Worm (Caenorhabditis elegans) whole organism, L1 larva: ENCODE data around the gene Y82E9BR.8.
"Not testable (repeated sequence)": the region's sequence is repeated elsewhere in the genome, so short reads cannot be mapped to it uniquely, and the experiment has no call there.

Experiments used
- C04F5.9 ChIP-seq: sonication (generic microtip); optimal IDR thresholded peaks from 2 replicates; lab custom pipeline; 2016; ENCODE audit warnings: missing genetic modification characterization, missing compliant biosample characterization
- F16B12.6 ChIP-seq: fragments of 150-350 bp; optimal IDR thresholded peaks from 2 replicates; lab custom pipeline; 2014; ENCODE audit warnings: missing biosample characterization, missing genetic modification characterization
- aha-1 ChIP-seq: fragments of 150-350 bp; optimal IDR thresholded peaks from 2 replicates; lab custom pipeline; 2014; ENCODE audit warnings: missing biosample characterization, missing genetic modification characterization
- alr-1 ChIP-seq: fragments of 200-800 bp; sonication (Bioruptor generic); optimal IDR thresholded peaks from 2 replicates; lab custom pipeline; 2018; ENCODE audit warnings: borderline replicate concordance, mild to moderate bottlenecking, missing genetic modification characterization, missing compliant biosample characterization
- dpl-1 ChIP-seq, 3 experiments: fragments of 150-350 bp in 2 of 3; sonication (generic microtip) in 1 of 3; optimal IDR thresholded peaks; 2 replicates each; lab custom pipeline; 2014 to 2017; ENCODE audit warnings: missing biosample characterization in 3 of 3, missing genetic modification characterization in 3 of 3, missing genetic modification reagents in 3 of 3
- efl-1 ChIP-seq, 4 experiments: fragments of 150-350 bp; optimal IDR thresholded peaks in 3 of 4; peaks in 1 of 4; 1 replicate in 1 of 4; 2 replicates in 3 of 4; lab custom pipeline; 2014; ENCODE audit warnings: missing biosample characterization in 2 of 4, missing genetic modification characterization in 2 of 4, missing genetic modification reagents in 2 of 4
- elt-2 ChIP-seq: sonication (generic microtip); optimal IDR thresholded peaks from 2 replicates; lab custom pipeline; 2016; ENCODE audit warnings: missing genetic modification characterization, mild to moderate bottlenecking, inconsistent platforms, missing compliant biosample characterization, missing genetic modification reagents
- fos-1 ChIP-seq: fragments of 150-350 bp; optimal IDR thresholded peaks from 2 replicates; lab custom pipeline; 2014; ENCODE audit warnings: missing biosample characterization, missing genetic modification characterization
- hlh-4 ChIP-seq: sonication (generic microtip); optimal IDR thresholded peaks from 2 replicates; lab custom pipeline; 2016; ENCODE audit warnings: mild to moderate bottlenecking, missing genetic modification characterization, missing compliant biosample characterization
- hpl-2 ChIP-seq: fragments of 150-350 bp; optimal IDR thresholded peaks from 2 replicates; lab custom pipeline; 2014; ENCODE audit warnings: missing biosample characterization, missing genetic modification reagents, missing genetic modification characterization
- jun-1 ChIP-seq: fragments of 150-350 bp; optimal IDR thresholded peaks from 2 replicates; lab custom pipeline; 2014; ENCODE audit warnings: missing biosample characterization, missing genetic modification reagents, missing genetic modification characterization
- lin-35 ChIP-seq, 2 experiments: fragments of 150-350 bp; optimal IDR thresholded peaks; 2 replicates each; lab custom pipeline; 2014; ENCODE audit warnings: missing biosample characterization in 2 of 2, missing genetic modification characterization in 2 of 2, missing genetic modification reagents in 2 of 2
- mab-9 ChIP-seq: fragments of 200-800 bp; sonication (Bioruptor generic); IDR thresholded peaks from 2 replicates; pipeline ENCODE4 v1.3.6; 2022; ENCODE audit warnings: missing genetic modification reagents, missing genetic modification characterization, missing compliant biosample characterization
- mdl-1 ChIP-seq, 2 experiments: fragments of 150-350 bp; optimal IDR thresholded peaks; 2 replicates each; lab custom pipeline; 2014 to 2017; ENCODE audit warnings: missing biosample characterization in 2 of 2, missing genetic modification characterization in 2 of 2, inconsistent platforms in 1 of 2
- nhr-12 ChIP-seq: sonication (generic microtip); optimal IDR thresholded peaks from 2 replicates; lab custom pipeline; 2017; ENCODE audit warnings: missing biosample characterization, missing genetic modification characterization
- nhr-47 ChIP-seq: sonication (generic microtip); optimal IDR thresholded peaks from 2 replicates; lab custom pipeline; 2016; ENCODE audit warnings: mild to moderate bottlenecking, missing genetic modification characterization, moderate library complexity, missing compliant biosample characterization
- nhr-77 ChIP-seq: fragments of 150-350 bp; optimal IDR thresholded peaks from 2 replicates; lab custom pipeline; 2014; ENCODE audit warnings: missing biosample characterization, missing genetic modification characterization
- nhr-84 ChIP-seq: sonication (generic microtip); optimal IDR thresholded peaks from 2 replicates; lab custom pipeline; 2017; ENCODE audit warnings: missing biosample characterization, missing genetic modification characterization
- nhr-85 ChIP-seq: sonication (generic microtip); peaks from one replicate; lab custom pipeline; 2016; ENCODE audit warnings: missing genetic modification characterization, inconsistent platforms, missing compliant biosample characterization
- nhr-90 ChIP-seq: sonication (generic microtip); optimal IDR thresholded peaks from 2 replicates; lab custom pipeline; 2016; ENCODE audit warnings: mild to moderate bottlenecking, missing genetic modification characterization, missing compliant biosample characterization; ENCODE audit not compliant: poor library complexity
- pag-3 ChIP-seq: sonication (generic microtip); optimal IDR thresholded peaks from 2 replicates; lab custom pipeline; 2017; ENCODE audit warnings: missing genetic modification characterization, mild to moderate bottlenecking, missing compliant biosample characterization, antibody characterized with exemption, borderline replicate concordance; ENCODE audit not compliant: insufficient read depth
- pax-3 ChIP-seq: fragments of 200-800 bp; sonication (Bioruptor generic); optimal IDR thresholded peaks from 2 replicates; lab custom pipeline; 2018; ENCODE audit warnings: mild to moderate bottlenecking, missing genetic modification characterization, moderate library complexity, missing compliant biosample characterization
- pqm-1 ChIP-seq: sonication (generic microtip); optimal IDR thresholded peaks from 3 replicates; lab custom pipeline; 2017; ENCODE audit warnings: missing biosample characterization, missing genetic modification characterization
- rnt-1 ChIP-seq: sonication (generic microtip); optimal IDR thresholded peaks from 2 replicates; lab custom pipeline; 2016; ENCODE audit warnings: mild to moderate bottlenecking, missing genetic modification characterization, moderate library complexity, missing compliant biosample characterization
- snu-23 ChIP-seq: sonication (generic microtip); optimal IDR thresholded peaks from 2 replicates; lab custom pipeline; 2016; ENCODE audit warnings: missing genetic modification characterization, missing compliant biosample characterization
- sup-37 ChIP-seq: fragments of 200-800 bp; sonication (Bioruptor generic); optimal IDR thresholded peaks from 2 replicates; lab custom pipeline; 2018; ENCODE audit warnings: mild to moderate bottlenecking, missing genetic modification characterization, missing compliant biosample characterization
- unc-130 ChIP-seq: fragments of 150-350 bp; optimal IDR thresholded peaks from 2 replicates; lab custom pipeline; 2017; ENCODE audit warnings: missing biosample characterization, missing genetic modification characterization, inconsistent platforms
- unc-30 ChIP-seq: sonication (generic microtip); optimal IDR thresholded peaks from 2 replicates; lab custom pipeline; 2017; ENCODE audit warnings: missing biosample characterization, missing genetic modification characterization
- unc-62 ChIP-seq: fragments of 150-350 bp; optimal IDR thresholded peaks from 2 replicates; lab custom pipeline; 2014; ENCODE audit warnings: missing biosample characterization, missing genetic modification reagents, missing genetic modification characterization
- unc-86 ChIP-seq: sonication (generic microtip); optimal IDR thresholded peaks from 2 replicates; lab custom pipeline; 2016; ENCODE audit warnings: missing genetic modification characterization, missing compliant biosample characterization
- unc-98 ChIP-seq: fragments of 200-800 bp; sonication (Bioruptor generic); IDR thresholded peaks from 2 replicates; pipeline ENCODE4 v1.3.6; 2022; ENCODE audit warnings: missing genetic modification characterization, missing compliant biosample characterization
- xbp-1 ChIP-seq: sonication (generic microtip); optimal IDR thresholded peaks from 2 replicates; lab custom pipeline; 2016; ENCODE audit warnings: missing genetic modification characterization, missing compliant biosample characterization
- ztf-11 ChIP-seq, 2 experiments: sonication (generic microtip); optimal IDR thresholded peaks; 2 replicates each; lab custom pipeline; 2016 to 2017; ENCODE audit warnings: missing genetic modification characterization in 2 of 2, missing biosample characterization in 1 of 2, missing compliant biosample characterization in 1 of 2
- ztf-4 ChIP-seq: fragments of 150-350 bp; optimal IDR thresholded peaks from 2 replicates; lab custom pipeline; 2014; ENCODE audit warnings: missing biosample characterization, missing genetic modification characterization

Gene Y82E9BR.8

DNA sequence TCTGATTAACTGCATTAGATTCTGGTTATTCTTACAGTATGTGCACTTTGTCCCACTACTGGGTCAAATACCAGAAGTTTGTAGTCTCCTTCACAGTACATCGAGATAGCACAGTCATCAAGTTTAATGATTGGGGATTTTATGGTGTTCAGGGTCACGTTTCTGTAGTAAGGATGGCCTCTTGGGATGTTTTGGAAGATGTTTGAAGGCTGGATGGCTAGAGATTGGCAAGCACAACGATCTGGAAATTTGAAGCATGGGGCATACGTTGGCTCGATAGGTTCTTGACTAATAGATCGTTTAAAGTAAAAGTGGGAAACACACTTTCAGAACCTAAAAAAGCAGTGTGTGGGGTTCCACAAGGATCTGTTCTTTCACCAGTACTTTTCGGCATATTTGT, at the start of gene Y82E9BR.8:
TSS of gene Y82E9BR.8 (minus strand) at position 101 of the 400 bp plus-strand sequence.
- TF ChIP-seq aha-1 (tag; lab: Kevin White, UChicago); C04F5.9 (tag; lab: Kevin White, UChicago); pqm-1: not testable (repeated sequence)

DNA sequence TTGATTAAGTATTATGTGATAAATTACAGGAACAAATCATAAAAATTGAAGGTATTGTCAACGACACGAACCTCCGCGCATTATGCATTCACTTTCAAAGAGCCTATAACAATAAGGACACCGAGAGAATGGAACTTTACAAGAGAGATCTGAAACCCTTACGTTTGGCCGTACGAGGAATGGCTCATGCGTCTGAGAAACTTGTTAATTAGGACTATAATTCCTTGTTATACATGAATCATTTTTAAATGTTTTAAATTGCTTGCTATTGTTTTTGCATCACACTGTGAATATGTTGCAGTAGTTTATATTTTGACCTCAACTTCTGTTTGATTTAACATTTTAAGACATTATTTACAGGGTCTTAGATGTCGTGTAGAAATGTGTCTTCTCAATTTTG, 45.2 kb upstream of the Y82E9BR.8 start, which contains the start of gene pals-18:
TSS of gene pals-18 (plus strand) at position 301 of the 400 bp plus-strand sequence.
- TF ChIP-seq pax-3 = no peak
- TF ChIP-seq pag-3 (tag; lab: Kevin White, UChicago) = no peak
- TF ChIP-seq unc-98 (GFP tag; lab: Robert Waterston, UW) = no peak
- TF ChIP-seq nhr-84 (tag; lab: Kevin White, UChicago) = no peak
- TF ChIP-seq alr-1 (tag; lab: Kevin White, UChicago) = no peak
- no peak for TF ChIP-seq aha-1 (tag; lab: Kevin White, UChicago)
- no peak for TF ChIP-seq nhr-12
- TF ChIP-seq mab-9 (GFP tag; lab: Robert Waterston, UW) = no peak

DNA sequence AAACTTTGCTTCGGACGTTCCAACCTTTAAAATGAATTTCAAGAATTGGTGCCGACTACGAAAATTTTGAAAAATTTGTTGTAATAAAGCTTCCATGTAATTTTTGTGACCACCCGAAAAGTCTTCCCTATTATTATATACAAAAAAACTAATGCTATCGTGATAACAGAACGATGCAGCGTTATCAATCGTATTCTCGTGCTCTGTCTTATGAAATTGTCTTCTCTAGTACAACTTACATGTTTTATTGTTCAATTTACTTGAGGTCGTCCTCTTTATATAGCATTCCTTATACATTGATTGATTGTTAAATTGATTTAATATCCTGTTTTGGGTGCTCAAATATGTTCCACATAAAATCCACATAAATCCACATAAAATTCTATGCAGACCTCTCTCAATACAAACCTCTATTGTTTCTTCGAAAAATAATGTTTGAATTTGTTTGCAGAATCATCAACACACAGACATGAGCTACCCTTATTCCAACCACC, 43.7 kb upstream of the Y82E9BR.8 start, which contains the start of gene pals-19:
TSS of gene pals-19 (plus strand) at position 444 of the 494 bp plus-strand sequence.
- TF ChIP-seq sup-37 (GFP tag; lab: Kevin White, UChicago) (no peak), lin-35 (GFP tag; optimal IDR thresholded peaks at IDR 0.05; lab: Kevin White, UChicago) (peak in 1 of 2 experiments; percentile 9), unc-130 (tag; lab: Kevin White, UChicago) (no peak), F16B12.6 (no peak), rnt-1 (no peak), elt-2 (peak; percentile 78), efl-1 (optimal IDR thresholded peaks at IDR 0.05; lab: Kevin White, UChicago) (no peak), efl-1 (GFP tag; optimal IDR thresholded peaks at IDR 0.05 in 1 of 2; lab: Kevin White, UChicago) (no peak), nhr-12 (no peak), ztf-11 (tag; optimal IDR thresholded peaks at IDR 0.05; lab: Kevin White, UChicago) (no peak)

DNA sequence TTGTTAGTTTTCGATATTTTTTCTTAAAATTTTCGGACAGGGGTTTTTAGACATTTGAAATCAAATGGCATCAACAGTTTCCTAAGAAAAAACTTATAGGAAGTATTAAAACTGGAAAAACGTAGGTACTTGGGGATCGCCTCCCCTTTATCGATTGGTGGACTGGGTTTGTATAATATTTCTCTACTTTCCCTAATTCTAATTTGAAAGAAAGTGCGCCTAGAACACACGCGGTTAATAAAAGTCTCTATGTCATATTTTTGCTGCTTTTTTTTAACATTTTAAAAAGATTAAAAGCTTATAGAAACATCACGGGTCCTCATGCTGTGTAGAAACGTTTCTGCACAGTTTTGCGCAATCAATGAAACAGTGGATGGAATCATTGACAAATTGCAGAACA, 41.8 kb upstream of the Y82E9BR.8 start, which contains the start of gene pals-16:
TSS of gene pals-16 (plus strand) at position 301 of the 400 bp plus-strand sequence.
- TF ChIP-seq nhr-47 (tag; lab: Kevin White, UChicago) (no peak), snu-23 (no peak), hpl-2 (GFP tag; lab: Kevin White, UChicago) (no peak), nhr-90 (tag; lab: Kevin White, UChicago) (no peak), nhr-85 (tag; lab: Kevin White, UChicago) (no peak), hlh-4 (no peak), jun-1 (tag; lab: Kevin White, UChicago) (no peak), mdl-1 (tag; optimal IDR thresholded peaks at IDR 0.05; lab: Kevin White, UChicago) (no peak), fos-1 (tag; lab: Kevin White, UChicago) (no peak), nhr-77 (tag; lab: Kevin White, UChicago) (no peak), pag-3 (tag; lab: Kevin White, UChicago) (no peak), unc-62 (GFP tag; lab: Kevin White, UChicago) (no peak), xbp-1 (tag; lab: Kevin White, UChicago) (no peak), pax-3 (no peak), dpl-1 (GFP tag; optimal IDR thresholded peaks at IDR 0.05; lab: Kevin White, UChicago) (no peak), ztf-4 (tag; lab: Kevin White, UChicago) (no peak), unc-86 (tag; lab: Kevin White, UChicago) (no peak)

DNA sequence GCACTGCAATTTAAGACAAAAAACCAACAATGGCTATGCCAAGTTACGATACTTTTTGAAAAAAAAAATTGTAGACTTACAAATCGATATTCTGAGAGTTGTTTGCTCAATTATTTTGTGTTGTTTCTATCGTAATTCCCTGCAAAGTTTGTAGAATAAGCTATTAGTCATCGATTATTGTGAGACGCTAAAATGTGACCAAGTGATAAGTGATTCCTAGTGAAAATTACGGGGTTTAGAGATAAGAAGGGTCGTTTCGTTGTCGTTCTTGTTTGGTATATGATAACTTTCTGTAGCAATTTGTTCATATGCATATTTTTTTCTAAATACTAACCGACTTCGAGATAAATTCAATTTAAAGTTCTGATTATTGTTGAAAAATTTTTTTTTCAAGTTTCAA, 40.3 kb upstream of the Y82E9BR.8 start:
- no peak for TF ChIP-seq unc-30 (tag; lab: Kevin White, UChicago)
- peak; percentile 86 for TF ChIP-seq elt-2
